Worm (Caenorhabditis elegans): ENCODE data around the gene idpp-13.

DNA sequence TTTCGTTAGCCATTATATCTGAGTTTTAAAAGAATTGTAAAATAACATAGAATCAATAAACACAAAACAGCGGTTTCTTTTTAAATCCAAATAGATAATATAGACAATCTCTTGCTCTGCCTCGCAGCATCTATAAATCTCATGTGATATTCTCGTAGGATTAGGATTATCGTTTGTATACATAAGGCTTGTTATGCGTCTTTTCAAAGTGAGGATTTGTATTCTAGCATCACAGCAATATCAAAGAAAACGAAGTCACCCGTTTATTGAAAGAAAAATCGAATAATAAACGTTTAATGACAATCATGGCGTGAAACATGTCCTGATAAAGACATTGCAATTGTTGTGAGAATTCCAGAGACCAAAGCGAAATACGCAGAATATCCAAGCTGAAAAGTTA is 44.4 kb downstream of the idpp-13 start, which contains the start of the genes T24C4.3 and clc-20:
- TF ChIP-seq mdl-1 (tag; optimal IDR thresholded peaks at IDR 0.05) (no peak), ama-1 (optimal IDR thresholded peaks at IDR 0.05) (no peak), blmp-1 (tag; optimal IDR thresholded peaks at IDR 0.05; ENCODE audit: insufficient read depth) (no peak)
